Worm (Caenorhabditis elegans): Measurements from ENCODE around the gene ZK1058.3.

ZK1058.3 gene

ce11 chrIII:3898354-3898753 lies 20.3 kb upstream of the ZK1058.3 start:
- TF ChIP-seq F49E8.2 (tag; optimal IDR thresholded peaks at IDR 0.05; ENCODE audit: borderline replicate concordance) (no peak), aha-1 (tag) (peak; percentile 23), ama-1 (optimal IDR thresholded peaks at IDR 0.05) (no peak), ces-1 (GFP tag; optimal IDR thresholded peaks at IDR 0.05) (no peak)

DNA sequence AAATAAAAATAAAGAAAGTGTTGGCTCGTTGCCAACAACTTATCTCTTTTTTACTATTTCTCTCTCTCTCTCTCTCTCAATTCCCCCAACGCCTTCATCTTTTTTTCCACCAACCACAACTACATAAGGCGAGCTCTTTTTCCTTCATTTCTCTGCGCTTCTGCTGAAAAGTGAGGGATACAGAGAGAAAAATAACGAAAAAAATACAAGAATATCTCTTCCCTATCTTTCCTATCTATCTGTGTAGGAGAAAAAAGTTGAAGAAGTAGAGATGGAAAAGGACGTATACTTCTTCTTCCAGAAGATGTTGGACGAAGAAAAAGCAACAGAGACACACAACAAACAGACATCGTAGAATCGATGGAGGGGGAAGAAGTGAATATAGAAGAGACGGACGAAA lies 19.8 kb upstream of the ZK1058.3 start:
- TF ChIP-seq nhr-25 (tag; optimal IDR thresholded peaks at IDR 0.05; ENCODE audit: borderline replicate concordance, insufficient read depth) (no peak), lsy-2 (tag; optimal IDR thresholded peaks at IDR 0.05) (peak; percentile 31 to 65), D1046.2 (GFP tag; IDR thresholded peaks at IDR 0.05) (no peak), dmd-8 (GFP tag; IDR thresholded peaks at IDR 0.05) (no peak), mep-1 (tag; optimal IDR thresholded peaks at IDR 0.05) (peak; percentile 17), fkh-10 (GFP tag; optimal IDR thresholded peaks at IDR 0.05) (peak; percentile 38), nhr-10 (tag; optimal IDR thresholded peaks at IDR 0.05) (no peak), nhr-111 (GFP tag; optimal IDR thresholded peaks at IDR 0.05) (no peak), lin-13 (GFP tag; optimal IDR thresholded peaks at IDR 0.05) (no peak), tag-97 (GFP tag; IDR thresholded peaks at IDR 0.05) (no peak), pha-4 (GFP tag; IDR thresholded peaks at IDR 0.05) (no peak), pha-4 (tag; optimal IDR thresholded peaks at IDR 0.05) (no peak), daf-8 (GFP tag; IDR thresholded peaks at IDR 0.05) (no peak), dve-1 (tag; optimal IDR thresholded peaks at IDR 0.05; ENCODE audit: insufficient read depth) (no peak), unc-62 (GFP tag; optimal IDR thresholded peaks at IDR 0.05 in 1 of 2) (peak in 1 of 2 experiments; percentile 44), unc-62 (tag; optimal IDR thresholded peaks at IDR 0.05) (no peak), rbr-2 (tag; optimal IDR thresholded peaks at IDR 0.05) (peak; percentile 16), aha-1 (tag) (peak; percentile 89), lin-38 (GFP tag; IDR thresholded peaks at IDR 0.05) (no peak)

DNA sequence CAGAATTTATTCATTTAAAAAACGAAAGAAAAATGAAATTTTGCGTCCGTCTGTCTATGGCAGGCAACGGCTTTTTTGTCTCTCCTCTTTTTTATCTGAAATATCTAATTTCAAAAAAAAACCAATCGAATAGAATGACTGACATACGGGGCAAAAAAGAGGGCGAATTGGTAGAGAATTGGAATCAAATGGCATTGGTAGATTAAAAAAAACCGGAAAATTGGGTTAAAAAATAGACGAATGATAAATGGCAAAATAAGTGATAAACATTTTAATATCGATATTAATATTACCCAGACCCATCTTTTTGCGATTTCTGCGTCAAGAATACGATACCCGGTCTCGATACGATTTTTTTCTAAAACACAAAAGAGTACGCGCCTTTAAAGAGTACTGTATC lies 17.1 kb upstream of the ZK1058.3 start, which contains the start of gene tir-1:
Gene tir-1 (minus strand): TSS at position 101 of the 400 bp plus-strand sequence.
- TF ChIP-seq unc-39 (tag; optimal IDR thresholded peaks at IDR 0.05) (no peak), mdt-29 (GFP tag; IDR thresholded peaks at IDR 0.05) (no peak), zfp-2 (tag; optimal IDR thresholded peaks at IDR 0.05) (no peak), ceh-20 (GFP tag; IDR thresholded peaks at IDR 0.05) (no peak), unc-62 (GFP tag; optimal IDR thresholded peaks at IDR 0.05 in 1 of 2) (no peak), unc-62 (tag; optimal IDR thresholded peaks at IDR 0.05) (no peak), lin-39 (tag; optimal IDR thresholded peaks at IDR 0.05) (no peak), nhr-102 (tag; optimal IDR thresholded peaks at IDR 0.05) (no peak), Y75B8A.6 (GFP tag; IDR thresholded peaks at IDR 0.05) (no peak), skn-1 (tag; optimal IDR thresholded peaks at IDR 0.05) (no peak), nhr-25 (tag; optimal IDR thresholded peaks at IDR 0.05; ENCODE audit: borderline replicate concordance, insufficient read depth) (no peak), F26F4.8 (GFP tag; conservative IDR thresholded peaks at IDR 0.05) (no peak), lin-13 (GFP tag; optimal IDR thresholded peaks at IDR 0.05) (no peak), ces-1 (GFP tag; optimal IDR thresholded peaks at IDR 0.05) (no peak), spr-1 (tag; optimal IDR thresholded peaks at IDR 0.05) (no peak), ceh-32 (tag; optimal IDR thresholded peaks at IDR 0.05; ENCODE audit: poor library complexity) (no peak)

- no peak for TF ChIP-seq ceh-82 (tag; optimal IDR thresholded peaks at IDR 0.05)
- no peak for TF ChIP-seq egl-27 (tag; optimal IDR thresholded peaks at IDR 0.05)
- no peak for TF ChIP-seq nhr-25 (tag; optimal IDR thresholded peaks at IDR 0.05; ENCODE audit: borderline replicate concordance, insufficient read depth)
- TF ChIP-seq hlh-11 (tag; optimal IDR thresholded peaks at IDR 0.05): peak; percentile 13
- TF ChIP-seq sdz-12 (GFP tag; optimal IDR thresholded peaks at IDR 0.05): no peak
- TF ChIP-seq Y48G9A.11 (GFP tag; IDR thresholded peaks at IDR 0.05): no peak
- TF ChIP-seq nhr-102 (tag; optimal IDR thresholded peaks at IDR 0.05): no peak
- no peak for TF ChIP-seq zip-2 (tag; optimal IDR thresholded peaks at IDR 0.05)
- no peak for TF ChIP-seq ztf-7 (tag; optimal IDR thresholded peaks at IDR 0.05)
- TF ChIP-seq Y105C5A.15 (GFP tag; IDR thresholded peaks at IDR 0.05): no peak
- no peak for TF ChIP-seq dmd-9 (GFP tag; IDR thresholded peaks at IDR 0.05)
- TF ChIP-seq gei-8 (GFP tag; optimal IDR thresholded peaks at IDR 0.05): no peak
- no peak for TF ChIP-seq pha-4 (GFP tag; IDR thresholded peaks at IDR 0.05)
- TF ChIP-seq pha-4 (tag; optimal IDR thresholded peaks at IDR 0.05): no peak
- no peak for TF ChIP-seq aly-2 (tag; optimal IDR thresholded peaks at IDR 0.05)
- no peak for TF ChIP-seq mdl-1 (tag; optimal IDR thresholded peaks at IDR 0.05)
- TF ChIP-seq egl-43 (GFP tag; IDR thresholded peaks at IDR 0.05): peak; percentile 64; the same call in 1 of the 2 replicates
- no peak for TF ChIP-seq nhr-41 (GFP tag; IDR thresholded peaks at IDR 0.05)
These were observed 15.9 kb upstream of the ZK1058.3 start for ce11 chrIII:3902588-3903325.

All from whole organism, L4 larva.